Fruit fly (Drosophila melanogaster) whole organism, embryonic: ENCODE data around the gene AstC.

Source experiments
- CG11247 ChIP-seq: fragments of 200-800 bp; sonication (Bioruptor generic); IDR thresholded peaks from 2 replicates; pipeline ENCODE4 v1.3.6; 2022; ENCODE audit warnings: missing biosample characterization, missing genetic modification characterization
- Sox102F ChIP-seq: fragments of 200-800 bp; sonication (Bioruptor generic); optimal IDR thresholded peaks from 2 replicates; lab custom pipeline; 2018; ENCODE audit warnings: missing biosample characterization, mild to moderate bottlenecking, missing genetic modification characterization, moderate library complexity
- az2 ChIP-seq: fragments of 200-800 bp; sonication (Bioruptor generic); optimal IDR thresholded peaks from 3 replicates; lab custom pipeline; 2016; ENCODE audit warnings: missing biosample characterization, missing genetic modification characterization

DNA sequence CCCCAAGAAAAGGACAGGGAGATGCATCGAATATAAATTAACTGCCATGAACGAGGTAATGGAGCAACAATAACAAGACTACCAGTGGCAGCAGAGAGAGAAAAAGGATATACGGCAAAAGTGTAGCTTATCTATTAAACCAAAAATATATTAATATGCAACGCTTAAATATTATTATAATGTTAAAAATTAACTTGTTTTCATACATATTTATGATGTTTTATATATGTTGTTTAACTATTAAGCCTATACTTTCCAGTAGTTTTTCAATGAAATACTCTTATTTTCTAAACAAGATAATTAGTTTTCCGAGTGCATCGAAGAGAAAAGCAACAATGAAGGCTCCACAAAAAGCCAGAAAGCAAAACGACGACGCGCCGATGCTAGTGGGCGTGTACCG lies 12.8 kb downstream of the AstC start:
- TF ChIP-seq az2 (GFP tag; lab: Kevin White, UChicago) = no peak
- TF ChIP-seq Sox102F (GFP tag; lab: Kevin White, UChicago) = no peak
- no peak for TF ChIP-seq CG11247
